Fruit fly (Drosophila melanogaster): Measurements from ENCODE around the gene CG4615.

DNA sequence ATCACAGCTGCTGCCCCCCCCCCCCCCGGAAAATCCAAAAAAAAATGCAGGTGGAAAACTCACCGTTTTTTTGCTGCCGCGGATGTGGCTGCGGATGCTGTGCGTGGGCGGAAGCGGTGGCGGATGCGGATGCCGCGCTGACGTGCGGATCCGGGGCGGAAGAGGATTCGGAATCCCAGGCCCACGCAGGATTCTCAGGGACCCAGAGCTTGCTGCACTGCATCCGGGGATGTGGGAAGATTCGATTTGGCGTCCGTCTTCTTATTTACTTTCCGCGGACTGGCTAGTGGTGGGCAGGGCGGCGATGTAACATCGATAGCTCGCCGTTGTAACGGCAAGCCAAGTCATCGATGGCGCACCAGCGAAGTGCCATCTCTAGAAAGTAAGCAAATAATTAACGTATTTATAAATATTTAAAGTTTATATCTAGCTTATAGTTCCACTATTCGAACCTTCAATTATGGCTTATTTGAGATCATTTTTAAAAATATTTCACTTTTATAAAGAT, at the start of gene CG4615:
- TF ChIP-seq cnc (optimal IDR thresholded peaks at IDR 0.05) = no peak
- no peak for TF ChIP-seq toe (GFP tag; optimal IDR thresholded peaks at IDR 0.05)
- TF ChIP-seq bab1 (GFP tag; optimal IDR thresholded peaks at IDR 0.05) = peak; percentile 18
- no peak for TF ChIP-seq CG7045 (GFP tag; optimal IDR thresholded peaks at IDR 0.05)
- TF ChIP-seq Mnt (GFP tag; optimal IDR thresholded peaks at IDR 0.05) = peak; percentile 21
- no peak for TF ChIP-seq CG14711 (tag; optimal IDR thresholded peaks at IDR 0.05)
- TF ChIP-seq cic (GFP tag; optimal IDR thresholded peaks at IDR 0.05) = no peak
- no peak for TF ChIP-seq pad (GFP tag; optimal IDR thresholded peaks at IDR 0.05)

All from whole organism, adult.